Worm (Caenorhabditis elegans) whole organism, early embryonic: ENCODE results near the gene str-206.

Source experiments
- B0310.2 ChIP-seq: sonication (generic microtip); optimal IDR thresholded peaks from 2 replicates; lab custom pipeline; 2016; ENCODE audit warnings: mild to moderate bottlenecking, missing genetic modification characterization, missing compliant biosample characterization
- ama-1 ChIP-seq: fragments of 150-350 bp; optimal IDR thresholded peaks from 2 replicates; lab custom pipeline; 2014
- ceh-13 ChIP-seq: fragments of 200-800 bp; sonication (Bioruptor generic); optimal IDR thresholded peaks from 2 replicates; lab custom pipeline; 2018; ENCODE audit warnings: mild to moderate bottlenecking, missing genetic modification characterization, missing compliant biosample characterization
- ceh-36 ChIP-seq: sonication (generic microtip); optimal IDR thresholded peaks from 2 replicates; lab custom pipeline; 2016; ENCODE audit warnings: missing genetic modification characterization, inconsistent platforms, missing compliant biosample characterization
- hmbx-1 ChIP-seq: sonication (generic microtip); optimal IDR thresholded peaks from 2 replicates; lab custom pipeline; 2016; ENCODE audit warnings: mild to moderate bottlenecking, missing genetic modification characterization, missing compliant biosample characterization
- scrt-1 ChIP-seq: fragments of 200-800 bp; sonication (Bioruptor generic); IDR thresholded peaks from 2 replicates; pipeline ENCODE4 v1.3.6; 2022; ENCODE audit warnings: missing genetic modification characterization, missing compliant biosample characterization

DNA sequence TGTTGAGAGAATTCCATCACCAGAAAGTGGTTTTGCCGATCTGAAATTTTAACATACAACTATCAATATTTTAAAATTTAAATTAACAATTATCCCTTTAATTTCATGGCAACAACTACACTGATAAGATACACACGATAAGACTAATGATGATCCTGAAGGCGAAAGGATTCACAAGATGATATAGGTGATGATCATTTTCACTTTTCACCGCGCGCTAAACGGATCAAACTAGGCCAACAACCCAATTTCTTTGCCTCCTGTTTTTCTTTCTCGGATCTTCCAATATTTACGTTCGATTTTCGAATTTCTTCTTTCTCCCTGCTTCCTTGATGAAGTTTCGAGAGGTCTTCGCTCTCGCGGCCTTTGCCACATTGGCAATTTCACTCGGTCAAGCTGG, 41.2 kb downstream of the str-206 start, which contains the start of gene K08B12.1:
- TF ChIP-seq scrt-1 (GFP tag; lab: Robert Waterston, UW) (no peak), ceh-36 (tag; lab: Kevin White, UChicago) (no peak), ama-1 (lab: Kevin White, UChicago) (no peak), B0310.2 (no peak), hmbx-1 (tag; lab: Kevin White, UChicago) (no peak), ceh-13 (no peak)
